Worm (Caenorhabditis elegans): Measurements from ENCODE around the gene ser-2.

DNA sequence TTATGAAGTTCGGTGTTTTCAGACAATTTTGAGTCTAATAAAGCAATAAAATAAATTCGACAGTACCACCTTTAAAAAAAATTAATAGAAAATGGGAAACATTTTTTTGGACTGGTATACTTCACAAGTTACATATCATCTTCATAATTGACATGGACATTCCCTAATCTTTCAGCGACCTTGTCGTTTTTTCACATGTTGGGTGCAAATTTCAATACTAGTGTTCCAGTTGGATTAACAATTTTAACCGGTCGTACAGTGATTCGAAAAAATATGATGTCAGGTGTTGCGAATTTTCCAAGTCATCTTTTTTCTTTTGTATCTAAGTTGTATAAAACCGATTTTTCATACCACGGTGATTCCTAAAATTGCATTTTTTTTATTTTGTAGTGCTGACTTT lies 25.6 kb upstream of the ser-2 start:
- TF ChIP-seq tab-1 (GFP tag; IDR thresholded peaks at IDR 0.05) (no peak), cog-1 (tag; optimal IDR thresholded peaks at IDR 0.05) (no peak), med-1 (GFP tag; optimal IDR thresholded peaks at IDR 0.05; ENCODE audit: insufficient read depth) (no peak), flt-1 (GFP tag; IDR thresholded peaks at IDR 0.05) (no peak), T22C8.4 (GFP tag; IDR thresholded peaks at IDR 0.05) (no peak), ztf-23 (GFP tag; IDR thresholded peaks at IDR 0.05) (no peak), ref-1 (GFP tag; conservative IDR thresholded peaks at IDR 0.05) (no peak), ztf-29 (GFP tag; IDR thresholded peaks at IDR 0.05) (no peak), klf-2 (GFP tag; conservative IDR thresholded peaks at IDR 0.05) (no peak)
